Fruit fly (Drosophila melanogaster) whole organism, wandering third instar larva: ENCODE data around the gene Idh3b.

Experiments used
- Abd-B ChIP-seq: fragments of >200 bp; optimal IDR thresholded peaks from 2 replicates; lab custom pipeline; 2017; ENCODE audit warnings: missing biosample characterization, missing genetic modification characterization
- CG32264 ChIP-seq: fragments of 200-800 bp; sonication (Bioruptor generic); optimal IDR thresholded peaks from 2 replicates; lab custom pipeline; 2016; ENCODE audit warnings: missing biosample characterization, missing genetic modification characterization
- CG9705 ChIP-seq: fragments of 200-800 bp; sonication (Bioruptor generic); optimal IDR thresholded peaks from 2 replicates; lab custom pipeline; 2018; ENCODE audit warnings: missing biosample characterization, mild to moderate bottlenecking, missing genetic modification characterization
- CrebA ChIP-seq: fragments of 200-800 bp; sonication (Bioruptor generic); optimal IDR thresholded peaks from 2 replicates; lab custom pipeline; 2016; ENCODE audit warnings: missing biosample characterization, mild to moderate bottlenecking, missing genetic modification characterization, borderline replicate concordance
- Dfd ChIP-seq: fragments of >200 bp; optimal IDR thresholded peaks from 2 replicates; lab custom pipeline; 2017; ENCODE audit warnings: missing biosample characterization, missing genetic modification characterization
- Dif ChIP-seq: fragments of 200-275, 200-300 bp; sonication (Bioruptor generic); optimal IDR thresholded peaks from 2 replicates; lab custom pipeline; 2018; ENCODE audit warnings: missing biosample characterization, missing genetic modification characterization; ENCODE audit not compliant: partially characterized antibody
- GATAd ChIP-seq: sonication (Bioruptor generic); optimal IDR thresholded peaks from 2 replicates; lab custom pipeline; 2016; ENCODE audit warnings: missing biosample characterization, missing genetic modification characterization
- HLH106 ChIP-seq: fragments of 200-800 bp; optimal IDR thresholded peaks from 3 replicates; lab custom pipeline; 2019; ENCODE audit warnings: missing biosample characterization, mild to moderate bottlenecking, missing genetic modification characterization, moderate library complexity
- Hnf4 ChIP-seq: fragments of 200-800 bp; sonication (Bioruptor generic); optimal IDR thresholded peaks from 2 replicates; lab custom pipeline; 2016; ENCODE audit warnings: missing biosample characterization, mild to moderate bottlenecking, missing genetic modification characterization
- Hr78 ChIP-seq: fragments of >200 bp; optimal IDR thresholded peaks from 2 replicates; lab custom pipeline; 2017; ENCODE audit warnings: missing biosample characterization, missing genetic modification characterization
- Jra ChIP-seq: sonication (Bioruptor generic); optimal IDR thresholded peaks from 2 replicates; lab custom pipeline; 2016; ENCODE audit warnings: missing biosample characterization, missing genetic modification characterization
- Mio ChIP-seq: sonication (Bioruptor generic); optimal IDR thresholded peaks from 2 replicates; lab custom pipeline; 2016; ENCODE audit warnings: missing biosample characterization, missing genetic modification characterization
- Myc ChIP-seq: fragments of >200 bp; optimal IDR thresholded peaks from 2 replicates; lab custom pipeline; 2017
- N ChIP-seq: fragments of >200 bp; optimal IDR thresholded peaks from 2 replicates; lab custom pipeline; 2018; ENCODE audit warnings: missing biosample characterization, missing external identifiers, missing genetic modification characterization
- OdsH ChIP-seq: fragments of 200-800 bp; sonication (Bioruptor generic); optimal IDR thresholded peaks from 2 replicates; lab custom pipeline; 2016; ENCODE audit warnings: missing biosample characterization, mild to moderate bottlenecking, missing genetic modification characterization
- Rel ChIP-seq, 2 experiments: fragments of 200-800 bp; sonication (Bioruptor generic) in 1 of 2; optimal IDR thresholded peaks; 2 replicates in 1 of 2; 3 replicates in 1 of 2; lab custom pipeline; 2016 to 2019; ENCODE audit warnings: mild to moderate bottlenecking in 2 of 2, missing biosample characterization in 2 of 2, missing genetic modification characterization in 2 of 2, moderate library complexity in 1 of 2
- Sp1 ChIP-seq: fragments of 200-800 bp; sonication (Bioruptor generic); optimal IDR thresholded peaks from 3 replicates; lab custom pipeline; 2019; ENCODE audit warnings: missing biosample characterization, mild to moderate bottlenecking, missing genetic modification characterization, moderate library complexity
- Vsx2 ChIP-seq: fragments of 200-300, 225-300 bp; sonication (Bioruptor generic); optimal IDR thresholded peaks from 2 replicates; lab custom pipeline; 2018; ENCODE audit warnings: missing biosample characterization, missing genetic modification characterization; ENCODE audit not compliant: partially characterized antibody
- br ChIP-seq: fragments of 200-800 bp; sonication (Bioruptor generic); optimal IDR thresholded peaks from 2 replicates; lab custom pipeline; 2016; ENCODE audit warnings: missing biosample characterization, missing genetic modification characterization
- brk ChIP-seq: fragments of 200-800 bp; sonication (Bioruptor generic); optimal IDR thresholded peaks from 2 replicates; lab custom pipeline; 2016; ENCODE audit warnings: missing biosample characterization, mild to moderate bottlenecking, missing genetic modification characterization
- dl ChIP-seq, 2 experiments: fragments of 175-275, 200-275 bp in 1 of 2; fragments of 200-275 bp in 1 of 2; sonication (Bioruptor generic); optimal IDR thresholded peaks; lab custom pipeline; 2018; ENCODE audit warnings: mild to moderate bottlenecking in 2 of 2, missing biosample characterization in 2 of 2, missing genetic modification characterization in 2 of 2, moderate library complexity in 2 of 2; ENCODE audit not compliant: partially characterized antibody in 2 of 2, insufficient read depth in 1 of 2
- dmrt93B ChIP-seq: fragments of 200-800 bp; sonication (Bioruptor generic); optimal IDR thresholded peaks from 2 replicates; lab custom pipeline; 2018; ENCODE audit warnings: missing biosample characterization, mild to moderate bottlenecking, missing genetic modification characterization
- dsf ChIP-seq: sonication (Bioruptor generic); optimal IDR thresholded peaks from 2 replicates; lab custom pipeline; 2016; ENCODE audit warnings: missing biosample characterization, missing genetic modification characterization, borderline replicate concordance
- ey ChIP-seq: fragments of 200-800 bp; sonication (Bioruptor generic); optimal IDR thresholded peaks from 2 replicates; lab custom pipeline; 2016; ENCODE audit warnings: missing biosample characterization, missing genetic modification characterization
- foxo ChIP-seq, 2 experiments: fragments of 200-800 bp; sonication (Bioruptor generic); optimal IDR thresholded peaks; 2 replicates in 1 of 2; 3 replicates in 1 of 2; lab custom pipeline; 2016 to 2017; ENCODE audit warnings: missing biosample characterization in 2 of 2, missing genetic modification characterization in 2 of 2
- fru ChIP-seq: fragments of 200-800 bp; sonication (Bioruptor generic); optimal IDR thresholded peaks from 3 replicates; lab custom pipeline; 2016; ENCODE audit warnings: missing biosample characterization, mild to moderate bottlenecking, missing genetic modification characterization
- h ChIP-seq: fragments of 200-800 bp; sonication (Bioruptor generic); optimal IDR thresholded peaks from 3 replicates; lab custom pipeline; 2016; ENCODE audit warnings: missing biosample characterization, mild to moderate bottlenecking, missing genetic modification characterization
- jim ChIP-seq: fragments of 175-275, 200-325 bp; sonication (Bioruptor generic); optimal IDR thresholded peaks from 2 replicates; lab custom pipeline; 2016; ENCODE audit warnings: missing biosample characterization, mild to moderate bottlenecking, missing genetic modification characterization
- lola ChIP-seq: fragments of >200 bp; optimal IDR thresholded peaks from 2 replicates; lab custom pipeline; 2017; ENCODE audit warnings: missing biosample characterization, missing genetic modification characterization
- pan ChIP-seq: fragments of >200 bp; optimal IDR thresholded peaks from 2 replicates; lab custom pipeline; 2017
- psq ChIP-seq: fragments of 200-800 bp; sonication (Bioruptor generic); optimal IDR thresholded peaks from 3 replicates; lab custom pipeline; 2017; ENCODE audit warnings: missing biosample characterization, mild to moderate bottlenecking, missing genetic modification characterization, moderate library complexity
- rgr ChIP-seq: fragments of 200-800 bp; sonication (Bioruptor generic); optimal IDR thresholded peaks from 3 replicates; lab custom pipeline; 2016; ENCODE audit warnings: missing biosample characterization, mild to moderate bottlenecking, missing genetic modification characterization
- sage ChIP-seq: fragments of 200-800 bp; sonication (Bioruptor generic); optimal IDR thresholded peaks from 2 replicates; lab custom pipeline; 2016; ENCODE audit warnings: missing biosample characterization, mild to moderate bottlenecking, missing genetic modification characterization
- sv ChIP-seq: fragments of 200-800 bp; sonication (Bioruptor generic); optimal IDR thresholded peaks from 3 replicates; lab custom pipeline; 2016; ENCODE audit warnings: missing biosample characterization, missing genetic modification characterization
- tai ChIP-seq: sonication (Bioruptor generic); optimal IDR thresholded peaks from 2 replicates; lab custom pipeline; 2016; ENCODE audit warnings: missing biosample characterization, missing genetic modification characterization
- usp ChIP-seq: fragments of >200 bp; optimal IDR thresholded peaks from 2 replicates; lab custom pipeline; 2017; ENCODE audit warnings: missing biosample characterization, missing genetic modification characterization
- woc ChIP-seq: sonication (Bioruptor generic); optimal IDR thresholded peaks from 2 replicates; lab custom pipeline; 2016; ENCODE audit warnings: missing biosample characterization, mild to moderate bottlenecking, missing genetic modification characterization

Gene Idh3b

dm6 chr3R:22047412-22047811 is 28.2 kb upstream of the Idh3b start:
- TF ChIP-seq lola (no peak), OdsH (GFP tag; lab: Kevin White, UChicago) (no peak), N (no peak), HLH106 (tag; lab: Kevin White, UChicago) (no peak), CrebA (GFP tag; lab: Kevin White, UChicago) (no peak)

- TF ChIP-seq Sp1 (no peak), foxo (GFP tag; optimal IDR thresholded peaks at IDR 0.05; lab: Kevin White, UChicago) (no peak), Rel (GFP tag; optimal IDR thresholded peaks at IDR 0.05; lab: Kevin White, UChicago) (no peak), Rel (tag; optimal IDR thresholded peaks at IDR 0.05; lab: Kevin White, UChicago) (no peak), rgr (GFP tag; lab: Kevin White, UChicago) (no peak)
- TF ChIP-seq, all 38 proteins: peak for 0
Measured at dm6 chr3R:22046723-22047122, 27.5 kb upstream of the Idh3b start.

dm6 chr3R:22046231-22046630 is 27.0 kb upstream of the Idh3b start:
- TF ChIP-seq HLH106 (tag; lab: Kevin White, UChicago) (peak; percentile 24), sage (no peak), br (GFP tag; lab: Kevin White, UChicago) (no peak), Myc (lab: Kevin White, UChicago) (no peak), h (peak; percentile 0), CG32264 (GFP tag; lab: Kevin White, UChicago) (no peak), Jra (no peak), ey (GFP tag; lab: Kevin White, UChicago) (peak; percentile 11), fru (GFP tag; lab: Kevin White, UChicago) (peak; percentile 31), OdsH (GFP tag; lab: Kevin White, UChicago) (peak; percentile 27)

- no peak for TF ChIP-seq usp (GFP tag; lab: Kevin White, UChicago)
- no peak for TF ChIP-seq sage
- no peak for TF ChIP-seq sv
- no peak for TF ChIP-seq Rel (GFP tag; optimal IDR thresholded peaks at IDR 0.05; lab: Kevin White, UChicago)
- no peak for TF ChIP-seq Rel (tag; optimal IDR thresholded peaks at IDR 0.05; lab: Kevin White, UChicago)
- no peak for TF ChIP-seq br (GFP tag; lab: Kevin White, UChicago)
- TF ChIP-seq h, result no peak
- TF ChIP-seq Mio, result no peak
- TF ChIP-seq foxo (GFP tag; optimal IDR thresholded peaks at IDR 0.05; lab: Kevin White, UChicago), result no peak
- no peak for TF ChIP-seq dsf (GFP tag; lab: Kevin White, UChicago)
- TF ChIP-seq Vsx2 (GFP tag; lab: Kevin White, UChicago), result no peak
- TF ChIP-seq Myc (lab: Kevin White, UChicago), result no peak
- no peak for TF ChIP-seq Hnf4 (GFP tag; lab: Kevin White, UChicago)
- TF ChIP-seq ey (GFP tag; lab: Kevin White, UChicago), result no peak
Measured at dm6 chr3R:22044443-22044970, 25.3 kb upstream of the Idh3b start.

dm6 chr3R:22043748-22044402 is 24.7 kb upstream of the Idh3b start:
- TF ChIP-seq sage (peak; percentile 61), N (no peak), psq (GFP tag; lab: Kevin White, UChicago) (peak; percentile 99), ey (GFP tag; lab: Kevin White, UChicago) (no peak), Abd-B (no peak), Jra (peak; percentile 59), woc (GFP tag; lab: Kevin White, UChicago) (peak; percentile 15), usp (GFP tag; lab: Kevin White, UChicago) (no peak), OdsH (GFP tag; lab: Kevin White, UChicago) (no peak), dsf (GFP tag; lab: Kevin White, UChicago) (no peak), CG32264 (GFP tag; lab: Kevin White, UChicago) (no peak), sv (no peak), Myc (lab: Kevin White, UChicago) (no peak), CG9705 (GFP tag; lab: Kevin White, UChicago) (no peak), Rel (GFP tag; optimal IDR thresholded peaks at IDR 0.05; lab: Kevin White, UChicago) (peak; percentile 1), Rel (tag; optimal IDR thresholded peaks at IDR 0.05; lab: Kevin White, UChicago) (peak; percentile 96), brk (GFP tag; lab: Kevin White, UChicago) (no peak), Dfd (GFP tag; lab: Kevin White, UChicago) (no peak), foxo (GFP tag; optimal IDR thresholded peaks at IDR 0.05; lab: Kevin White, UChicago) (peak in 1 of 2 experiments; percentile 10), CrebA (GFP tag; lab: Kevin White, UChicago) (no peak), GATAd (no peak), lola (no peak), pan (lab: Kevin White, UChicago) (no peak), Hnf4 (GFP tag; lab: Kevin White, UChicago) (peak; percentile 41), dl (GFP tag; optimal IDR thresholded peaks at IDR 0.05; lab: Kevin White, UChicago; ENCODE audit: insufficient read depth in 1 of 2, partially characterized antibody in 2 of 2) (peak; percentile 51 to 57), Dif (GFP tag; lab: Kevin White, UChicago) (peak; percentile 56), dmrt93B (GFP tag; lab: Kevin White, UChicago) (no peak), h (peak; percentile 43), jim (GFP tag; lab: Kevin White, UChicago) (peak; percentile 83), Hr78 (GFP tag; lab: Kevin White, UChicago) (no peak), fru (GFP tag; lab: Kevin White, UChicago) (peak; percentile 71), tai (peak; percentile 66), HLH106 (tag; lab: Kevin White, UChicago) (no peak)
